Worm (Caenorhabditis elegans) whole organism, L3 larva: ENCODE results near the gene smg-3.

ENCODE experiments used
- R02D3.7 ChIP-seq: fragments of 150-350 bp; optimal IDR thresholded peaks from 2 replicates; lab custom pipeline; 2014; ENCODE audit warnings: missing biosample characterization, missing genetic modification characterization
- ZK546.5 ChIP-seq: sonication (generic microtip); optimal IDR thresholded peaks from 2 replicates; lab custom pipeline; 2017; ENCODE audit warnings: missing biosample characterization, missing genetic modification characterization
- aly-2 ChIP-seq: fragments of 150-350 bp; optimal IDR thresholded peaks from 2 replicates; lab custom pipeline; 2014; ENCODE audit warnings: missing biosample characterization, missing genetic modification characterization
- ama-1 ChIP-seq: fragments of 150-350 bp; optimal IDR thresholded peaks from 2 replicates; lab custom pipeline; 2018
- ceh-16 ChIP-seq: sonication (generic microtip); optimal IDR thresholded peaks from 2 replicates; lab custom pipeline; 2017; ENCODE audit warnings: missing biosample characterization, missing genetic modification characterization
- ceh-28 ChIP-seq: fragments of 150-350 bp; optimal IDR thresholded peaks from 2 replicates; lab custom pipeline; 2014; ENCODE audit warnings: missing biosample characterization, missing genetic modification reagents, missing genetic modification characterization
- ceh-82 ChIP-seq: fragments of 150-350 bp; optimal IDR thresholded peaks from 2 replicates; lab custom pipeline; 2014; ENCODE audit warnings: missing biosample characterization, missing genetic modification characterization
- ceh-9 ChIP-seq: sonication (generic microtip); optimal IDR thresholded peaks from 2 replicates; lab custom pipeline; 2018; ENCODE audit warnings: missing biosample characterization, missing genetic modification characterization
- daf-12 ChIP-seq: fragments of 150-350 bp; optimal IDR thresholded peaks from 2 replicates; lab custom pipeline; 2014; ENCODE audit warnings: missing biosample characterization, missing genetic modification reagents, missing genetic modification characterization
- egl-27 ChIP-seq: sonication (generic microtip); optimal IDR thresholded peaks from 4 replicates; lab custom pipeline; 2017; ENCODE audit warnings: missing biosample characterization, missing genetic modification reagents, missing genetic modification characterization
- egl-5 ChIP-seq: fragments of 150-350 bp; optimal IDR thresholded peaks from 2 replicates; lab custom pipeline; 2017; ENCODE audit warnings: missing biosample characterization, missing genetic modification reagents, missing genetic modification characterization, inconsistent platforms
- elt-1 ChIP-seq: fragments of 150-350 bp; optimal IDR thresholded peaks from 2 replicates; lab custom pipeline; 2014; ENCODE audit warnings: missing biosample characterization, missing genetic modification characterization
- elt-2 ChIP-seq: sonication (generic microtip); optimal IDR thresholded peaks from 2 replicates; lab custom pipeline; 2016; ENCODE audit warnings: missing genetic modification reagents, mild to moderate bottlenecking, missing genetic modification characterization, missing compliant biosample characterization
- elt-3 ChIP-seq, 3 experiments: fragments of 150-350 bp in 1 of 3; sonication (generic microtip) in 2 of 3; optimal IDR thresholded peaks; 2 replicates in 2 of 3; 4 replicates in 1 of 3; lab custom pipeline; 2014 to 2017; ENCODE audit warnings: missing biosample characterization in 3 of 3, missing genetic modification characterization in 3 of 3
- eor-1 ChIP-seq, 2 experiments: fragments of 150-350 bp; optimal IDR thresholded peaks; 2 replicates each; lab custom pipeline; 2014 to 2018; ENCODE audit warnings: missing biosample characterization in 2 of 2, missing genetic modification characterization in 2 of 2
- fkh-10 ChIP-seq: sonication (generic microtip); optimal IDR thresholded peaks from 2 replicates; lab custom pipeline; 2017; ENCODE audit warnings: missing biosample characterization, missing genetic modification reagents, missing genetic modification characterization
- fkh-2 ChIP-seq: fragments of 150-350 bp; optimal IDR thresholded peaks from 2 replicates; lab custom pipeline; 2014; ENCODE audit warnings: missing biosample characterization, missing genetic modification reagents, missing genetic modification characterization
- fos-1 ChIP-seq: fragments of 150-350 bp; optimal IDR thresholded peaks from 2 replicates; lab custom pipeline; 2014; ENCODE audit warnings: missing biosample characterization, missing genetic modification characterization
- hmg-11 ChIP-seq: sonication (generic microtip); optimal IDR thresholded peaks from 2 replicates; lab custom pipeline; 2016; ENCODE audit warnings: missing genetic modification characterization, missing compliant biosample characterization
- jun-1 ChIP-seq: fragments of 150-350 bp; optimal IDR thresholded peaks from 2 replicates; lab custom pipeline; 2014; ENCODE audit warnings: missing biosample characterization, missing genetic modification reagents, missing genetic modification characterization
- lin-15B ChIP-seq: fragments of 150-350 bp; optimal IDR thresholded peaks from 2 replicates; lab custom pipeline; 2014; ENCODE audit warnings: missing biosample characterization, missing genetic modification characterization
- lin-39 ChIP-seq: fragments of 150-350 bp; optimal IDR thresholded peaks from 2 replicates; lab custom pipeline; 2018; ENCODE audit warnings: missing biosample characterization, missing genetic modification reagents, missing genetic modification characterization
- lsy-12 ChIP-seq: sonication (generic microtip); optimal IDR thresholded peaks from 2 replicates; lab custom pipeline; 2016; ENCODE audit warnings: mild to moderate bottlenecking, missing genetic modification characterization, missing compliant biosample characterization
- mdl-1 ChIP-seq: fragments of 150-350 bp; optimal IDR thresholded peaks from 2 replicates; lab custom pipeline; 2014; ENCODE audit warnings: missing biosample characterization, missing genetic modification characterization
- mml-1 ChIP-seq: fragments of 150-350 bp; sonication (generic microtip); optimal IDR thresholded peaks from 3 replicates; lab custom pipeline; 2014; ENCODE audit warnings: missing biosample characterization, missing genetic modification characterization
- nfya-1 ChIP-seq: sonication (generic microtip); optimal IDR thresholded peaks from 2 replicates; lab custom pipeline; 2017; ENCODE audit warnings: missing genetic modification characterization, mild to moderate bottlenecking, missing compliant biosample characterization, antibody characterized with exemption, moderate library complexity; ENCODE audit not compliant: insufficient read depth
- nhr-11 ChIP-seq: fragments of 150-350 bp; optimal IDR thresholded peaks from 2 replicates; lab custom pipeline; 2014; ENCODE audit warnings: missing biosample characterization, missing genetic modification characterization
- nhr-12 ChIP-seq: fragments of 150-350 bp; optimal IDR thresholded peaks from 2 replicates; lab custom pipeline; 2014; ENCODE audit warnings: missing biosample characterization, missing genetic modification characterization
- nhr-23 ChIP-seq: fragments of 150-350 bp; optimal IDR thresholded peaks from 2 replicates; lab custom pipeline; 2014; ENCODE audit warnings: missing biosample characterization, missing genetic modification reagents, missing genetic modification characterization
- nhr-237 ChIP-seq: fragments of 150-350 bp; optimal IDR thresholded peaks from 2 replicates; lab custom pipeline; 2014; ENCODE audit warnings: missing biosample characterization, missing genetic modification characterization
- nhr-25 ChIP-seq: sonication (generic microtip); optimal IDR thresholded peaks from 2 replicates; lab custom pipeline; 2017; ENCODE audit warnings: missing biosample characterization, missing genetic modification characterization
- nhr-28 ChIP-seq: fragments of 150-350 bp; optimal IDR thresholded peaks from 2 replicates; lab custom pipeline; 2014; ENCODE audit warnings: missing biosample characterization, missing genetic modification characterization
- nhr-43 ChIP-seq: sonication (generic microtip); optimal IDR thresholded peaks from 2 replicates; lab custom pipeline; 2016; ENCODE audit warnings: mild to moderate bottlenecking, missing genetic modification characterization, missing compliant biosample characterization; ENCODE audit not compliant: poor library complexity, severe bottlenecking
- nhr-67 ChIP-seq: fragments of 150-350 bp; optimal IDR thresholded peaks from 2 replicates; lab custom pipeline; 2014; ENCODE audit warnings: missing biosample characterization, missing genetic modification characterization
- nhr-76 ChIP-seq: fragments of 150-350 bp; sonication (generic microtip); optimal IDR thresholded peaks from 5 replicates; lab custom pipeline; 2014; ENCODE audit warnings: missing biosample characterization, missing genetic modification characterization
- nhr-77 ChIP-seq: fragments of 150-350 bp; optimal IDR thresholded peaks from 2 replicates; lab custom pipeline; 2014; ENCODE audit warnings: missing biosample characterization, missing genetic modification characterization
- pha-4 ChIP-seq: fragments of 150-350 bp; optimal IDR thresholded peaks from 2 replicates; lab custom pipeline; 2014; ENCODE audit warnings: missing biosample characterization, missing genetic modification reagents, missing genetic modification characterization
- pqm-1 ChIP-seq: fragments of 150-350 bp; optimal IDR thresholded peaks from 2 replicates; lab custom pipeline; 2017; ENCODE audit warnings: missing biosample characterization, missing genetic modification characterization, inconsistent platforms
- sea-2 ChIP-seq: fragments of 150-350 bp; sonication (generic microtip); optimal IDR thresholded peaks from 4 replicates; lab custom pipeline; 2014; ENCODE audit warnings: missing biosample characterization, missing genetic modification reagents, missing genetic modification characterization
- skn-1 ChIP-seq: fragments of 150-350 bp; optimal IDR thresholded peaks from 2 replicates; lab custom pipeline; 2014; ENCODE audit warnings: missing biosample characterization, missing genetic modification characterization
- snpc-4 ChIP-seq: fragments of 150-350 bp; optimal IDR thresholded peaks from 2 replicates; lab custom pipeline; 2014; ENCODE audit warnings: missing biosample characterization, missing genetic modification characterization
- tbx-2 ChIP-seq: sonication (generic microtip); optimal IDR thresholded peaks from 2 replicates; lab custom pipeline; 2016; ENCODE audit warnings: mild to moderate bottlenecking, missing genetic modification characterization, missing compliant biosample characterization
- unc-39 ChIP-seq: sonication (generic microtip); optimal IDR thresholded peaks from 4 replicates; lab custom pipeline; 2017; ENCODE audit warnings: missing biosample characterization, missing genetic modification characterization
- unc-62 ChIP-seq: fragments of 150-350 bp; sonication (generic microtip); optimal IDR thresholded peaks from 4 replicates; lab custom pipeline; 2014; ENCODE audit warnings: missing biosample characterization, missing genetic modification reagents, missing genetic modification characterization
- zag-1 ChIP-seq: fragments of 150-350 bp; optimal IDR thresholded peaks from 2 replicates; lab custom pipeline; 2014; ENCODE audit warnings: missing biosample characterization, missing genetic modification characterization
- ztf-11 ChIP-seq: fragments of 150-350 bp; optimal IDR thresholded peaks from 2 replicates; lab custom pipeline; 2014; ENCODE audit warnings: missing biosample characterization, missing genetic modification characterization
- ztf-4 ChIP-seq: fragments of 150-350 bp; optimal IDR thresholded peaks from 2 replicates; lab custom pipeline; 2014; ENCODE audit warnings: missing biosample characterization, missing genetic modification characterization

The smg-3 gene

ce11 chrIV:6321667-6322066 is 51.2 kb downstream of the smg-3 start, which contains the start of gene Y73B6BL.29:
TSS of gene Y73B6BL.29 (plus strand) at chrIV:6321929.
- TF ChIP-seq ceh-28 (tag; lab: Kevin White, UChicago) (peak; percentile 67), lin-39 (tag; lab: Kevin White, UChicago) (no peak), aly-2 (tag; lab: Kevin White, UChicago) (no peak), egl-27 (no peak), nhr-67 (tag; lab: Kevin White, UChicago) (no peak), mml-1 (tag; lab: Kevin White, UChicago) (no peak), nhr-25 (tag; lab: Kevin White, UChicago) (peak; percentile 72), nfya-1 (tag; lab: Kevin White, UChicago) (peak; percentile 89), hmg-11 (tag; lab: Kevin White, UChicago) (peak; percentile 51), nhr-77 (tag; lab: Kevin White, UChicago) (no peak), lin-15B (tag; lab: Kevin White, UChicago) (peak; percentile 87), nhr-237 (no peak), mdl-1 (tag; lab: Kevin White, UChicago) (peak; percentile 12), eor-1 (tag; optimal IDR thresholded peaks at IDR 0.05; lab: Kevin White, UChicago) (peak in 1 of 2 experiments; percentile 55), ceh-16 (tag; lab: Kevin White, UChicago) (no peak), ZK546.5 (peak; percentile 63), egl-5 (tag; lab: Kevin White, UChicago) (peak; percentile 21), ztf-4 (tag; lab: Kevin White, UChicago) (no peak), nhr-12 (tag; lab: Kevin White, UChicago) (no peak), nhr-28 (tag; lab: Kevin White, UChicago) (no peak), fkh-10 (peak; percentile 87), jun-1 (tag; lab: Kevin White, UChicago) (peak; percentile 66), nhr-76 (tag; lab: Kevin White, UChicago) (no peak), elt-2 (tag; lab: Kevin White, UChicago) (peak; percentile 56), elt-3 (tag; optimal IDR thresholded peaks at IDR 0.05; lab: Kevin White, UChicago) (no peak), snpc-4 (peak; percentile 90), R02D3.7 (tag; lab: Kevin White, UChicago) (peak; percentile 88), tbx-2 (peak; percentile 81), lsy-12 (tag; lab: Kevin White, UChicago) (peak; percentile 84), unc-39 (tag; lab: Kevin White, UChicago) (no peak), nhr-23 (peak; percentile 95), ceh-82 (tag; lab: Kevin White, UChicago) (peak; percentile 32), pha-4 (tag; lab: Kevin White, UChicago) (peak; percentile 93), fkh-2 (no peak), elt-1 (tag; lab: Kevin White, UChicago) (no peak), pqm-1 (tag; lab: Kevin White, UChicago) (peak; percentile 15), skn-1 (peak; percentile 85), nhr-11 (tag; lab: Kevin White, UChicago) (no peak), nhr-43 (tag; lab: Kevin White, UChicago) (peak; percentile 95), zag-1 (tag; lab: Kevin White, UChicago) (no peak), ztf-11 (tag; lab: Kevin White, UChicago) (no peak), ama-1 (no peak), ceh-9 (no peak), daf-12 (tag; lab: Kevin White, UChicago) (no peak), fos-1 (no peak), unc-62 (GFP tag; lab: Kevin White, UChicago) (no peak), sea-2 (GFP tag; lab: Kevin White, UChicago) (no peak)
